Fruit fly (Drosophila melanogaster) whole organism, embryonic: Measurements from ENCODE around the gene Cp190.

Experiments used
- Aef1 ChIP-seq: fragments of 200-800 bp; sonication (Bioruptor generic); IDR thresholded peaks from 3 replicates; pipeline ENCODE4 v1.3.6; 2022; ENCODE audit warnings: missing biosample characterization, missing genetic modification characterization
- CG11456 ChIP-seq: fragments of 200-800 bp; sonication (Bioruptor generic); IDR thresholded peaks from 3 replicates; pipeline ENCODE4 v1.3.6; 2022; ENCODE audit warnings: missing biosample characterization, missing genetic modification characterization
- CG11723 ChIP-seq: fragments of 200-800 bp; sonication (Bioruptor generic); optimal IDR thresholded peaks from 2 replicates; lab custom pipeline; 2017; ENCODE audit warnings: missing biosample characterization, mild to moderate bottlenecking, missing genetic modification characterization
- CG12071 ChIP-seq: fragments of 200-800 bp; sonication (Bioruptor generic); optimal IDR thresholded peaks from 3 replicates; lab custom pipeline; 2018; ENCODE audit warnings: missing biosample characterization, mild to moderate bottlenecking, missing genetic modification characterization
- CG12104 ChIP-seq: fragments of 200-800 bp; sonication (Bioruptor generic); optimal IDR thresholded peaks from 3 replicates; lab custom pipeline; 2016; ENCODE audit warnings: missing biosample characterization, missing genetic modification characterization
- CG12219 ChIP-seq: fragments of 200-800 bp; sonication (Bioruptor generic); optimal IDR thresholded peaks from 3 replicates; lab custom pipeline; 2018; ENCODE audit warnings: missing biosample characterization, mild to moderate bottlenecking, missing genetic modification characterization
- CG12236 ChIP-seq: fragments of 200-800 bp; sonication (Bioruptor generic); optimal IDR thresholded peaks from 2 replicates; lab custom pipeline; 2016; ENCODE audit warnings: missing biosample characterization, missing genetic modification characterization
- CG12769 ChIP-seq: fragments of 200-800 bp; sonication (Bioruptor generic); optimal IDR thresholded peaks from 2 replicates; lab custom pipeline; 2019; ENCODE audit warnings: missing biosample characterization, mild to moderate bottlenecking, missing genetic modification characterization, moderate library complexity
- CG13123 ChIP-seq: fragments of 200-800 bp; sonication (Bioruptor generic); optimal IDR thresholded peaks from 2 replicates; lab custom pipeline; 2016; ENCODE audit warnings: missing biosample characterization, missing genetic modification characterization
- CG15479 ChIP-seq: fragments of 200-800 bp; sonication (Bioruptor generic); optimal IDR thresholded peaks from 3 replicates; lab custom pipeline; 2019; ENCODE audit warnings: missing biosample characterization, mild to moderate bottlenecking, missing genetic modification characterization, moderate library complexity
- CG15514 ChIP-seq: fragments of 200-800 bp; sonication (Bioruptor generic); optimal IDR thresholded peaks from 3 replicates; lab custom pipeline; 2017; ENCODE audit warnings: missing biosample characterization, missing genetic modification characterization, mild to moderate bottlenecking, moderate library complexity, missing genetic modification reagents
- CG1647 ChIP-seq: fragments of 200-800 bp; sonication (Bioruptor generic); optimal IDR thresholded peaks from 3 replicates; lab custom pipeline; 2016; ENCODE audit warnings: missing biosample characterization, missing genetic modification characterization
- CG16863 ChIP-seq: fragments of 200-800 bp; sonication (Bioruptor generic); optimal IDR thresholded peaks from 3 replicates; lab custom pipeline; 2016; ENCODE audit warnings: missing biosample characterization, missing genetic modification characterization
- CG17829 ChIP-seq: fragments of 200-800 bp; optimal IDR thresholded peaks from 2 replicates; lab custom pipeline; 2019; ENCODE audit warnings: missing biosample characterization, mild to moderate bottlenecking, missing genetic modification characterization, moderate library complexity
- CG1832 ChIP-seq: fragments of 200-800 bp; sonication (Bioruptor generic); optimal IDR thresholded peaks from 2 replicates; lab custom pipeline; 2017; ENCODE audit warnings: missing biosample characterization, mild to moderate bottlenecking, missing genetic modification characterization, inconsistent platforms
- CG30431 ChIP-seq: fragments of 200-800 bp; sonication (Bioruptor generic); optimal IDR thresholded peaks from 2 replicates; lab custom pipeline; 2017; ENCODE audit warnings: missing biosample characterization, missing genetic modification characterization
- CG43689 ChIP-seq: fragments of 200-800 bp; sonication (Bioruptor generic); IDR thresholded peaks from 2 replicates; pipeline ENCODE4 v1.3.6; 2022; ENCODE audit warnings: missing biosample characterization, missing genetic modification characterization
- CG6689 ChIP-seq: fragments of 200-800 bp; sonication (Bioruptor generic); IDR thresholded peaks from 2 replicates; pipeline ENCODE4 v1.3.6; 2022; ENCODE audit warnings: missing biosample characterization, missing genetic modification characterization
- CG8388 ChIP-seq: fragments of 200-800 bp; sonication (Bioruptor generic); optimal IDR thresholded peaks from 2 replicates; lab custom pipeline; 2019; ENCODE audit warnings: missing biosample characterization, mild to moderate bottlenecking, missing genetic modification characterization, moderate library complexity
- CG9437 ChIP-seq: fragments of 200-800 bp; sonication (Bioruptor generic); optimal IDR thresholded peaks from 2 replicates; lab custom pipeline; 2018; ENCODE audit warnings: missing biosample characterization, mild to moderate bottlenecking, missing genetic modification characterization
- Dip3 ChIP-seq: fragments of 200-800 bp; sonication (Bioruptor generic); optimal IDR thresholded peaks from 3 replicates; lab custom pipeline; 2016; ENCODE audit warnings: missing biosample characterization, missing genetic modification characterization
- Dp ChIP-seq: fragments of 200-800 bp; sonication (Bioruptor generic); optimal IDR thresholded peaks from 2 replicates; lab custom pipeline; 2018; ENCODE audit warnings: missing biosample characterization, mild to moderate bottlenecking, missing genetic modification characterization, moderate library complexity
- Dref ChIP-seq: fragments of 200-800 bp; sonication (Bioruptor generic); IDR thresholded peaks from 2 replicates; pipeline ENCODE4 v1.3.6; 2022; ENCODE audit warnings: missing biosample characterization, missing genetic modification characterization
- Fer2 ChIP-seq: fragments of 200-800 bp; sonication (Bioruptor generic); optimal IDR thresholded peaks from 2 replicates; lab custom pipeline; 2018; ENCODE audit warnings: missing biosample characterization, mild to moderate bottlenecking, missing genetic modification characterization, moderate library complexity
- MTF-1 ChIP-seq: fragments of 200-800 bp; sonication (Bioruptor generic); optimal IDR thresholded peaks from 2 replicates; lab custom pipeline; 2018; ENCODE audit warnings: missing biosample characterization, mild to moderate bottlenecking, missing genetic modification characterization, borderline replicate concordance
- Opbp ChIP-seq: fragments of 200-800 bp; sonication (Bioruptor generic); IDR thresholded peaks from 3 replicates; pipeline ENCODE4 v1.3.6; 2022; ENCODE audit warnings: missing biosample characterization, missing genetic modification characterization; ENCODE audit not compliant: partially characterized antibody
- Usf ChIP-seq: fragments of 200-800 bp; sonication (Bioruptor generic); optimal IDR thresholded peaks from 2 replicates; lab custom pipeline; 2017; ENCODE audit warnings: missing genotype, missing biosample characterization, missing genetic modification characterization
- Xrp1 ChIP-seq: fragments of 200-800 bp; sonication (Bioruptor generic); IDR thresholded peaks from 2 replicates; pipeline ENCODE4 v1.3.6; 2022; ENCODE audit warnings: missing biosample characterization, missing genetic modification characterization
- aop ChIP-seq: fragments of 200-800 bp; sonication (Bioruptor generic); IDR thresholded peaks from 2 replicates; pipeline ENCODE4 v1.3.6; 2022; ENCODE audit warnings: missing biosample characterization, missing genetic modification characterization
- bsh ChIP-seq, 2 experiments: fragments of 200-800 bp; sonication (Bioruptor generic); optimal IDR thresholded peaks; 2 replicates each; lab custom pipeline; 2017 to 2018; ENCODE audit warnings: mild to moderate bottlenecking in 2 of 2, missing biosample characterization in 2 of 2, missing genetic modification characterization in 2 of 2, moderate library complexity in 1 of 2
- cas ChIP-seq: fragments of 200-800 bp; sonication (Bioruptor generic); IDR thresholded peaks from 2 replicates; pipeline ENCODE4 v1.3.6; 2022; ENCODE audit warnings: missing biosample characterization, missing genetic modification characterization
- chn ChIP-seq: fragments of 200-800 bp; sonication (Bioruptor generic); optimal IDR thresholded peaks from 2 replicates; lab custom pipeline; 2016; ENCODE audit warnings: missing biosample characterization, missing genetic modification characterization
- ci ChIP-seq: fragments of 200-800 bp; sonication (Bioruptor generic); IDR thresholded peaks from 3 replicates; pipeline ENCODE4 v1.3.6; 2022; ENCODE audit warnings: missing biosample characterization, missing genetic modification characterization
- danr ChIP-seq: fragments of 200-800 bp; sonication (Bioruptor generic); IDR thresholded peaks from 2 replicates; pipeline ENCODE4 v1.3.6; 2022; ENCODE audit warnings: missing biosample characterization, missing genetic modification characterization
- grau ChIP-seq: fragments of 200-800 bp; optimal IDR thresholded peaks from 3 replicates; lab custom pipeline; 2019; ENCODE audit warnings: missing biosample characterization, mild to moderate bottlenecking, missing genetic modification characterization, moderate library complexity
- gt ChIP-seq: fragments of 200-800 bp; sonication (Bioruptor generic); IDR thresholded peaks from 2 replicates; pipeline ENCODE4 v1.3.6; 2022; ENCODE audit warnings: missing biosample characterization, missing genetic modification characterization
- hbn ChIP-seq: fragments of 200-800 bp; sonication (Bioruptor generic); IDR thresholded peaks from 2 replicates; pipeline ENCODE4 v1.3.6; 2022; ENCODE audit warnings: missing biosample characterization, missing genetic modification characterization; ENCODE audit not compliant: partially characterized antibody
- ken ChIP-seq: fragments of 200-800 bp; sonication (Bioruptor generic); IDR thresholded peaks from 3 replicates; pipeline ENCODE4 v1.3.6; 2022; ENCODE audit warnings: missing biosample characterization, missing genetic modification characterization
- kni ChIP-seq: fragments of 200-800 bp; sonication (Bioruptor generic); optimal IDR thresholded peaks from 3 replicates; lab custom pipeline; 2017; ENCODE audit warnings: mild to moderate bottlenecking, missing biosample characterization, missing genetic modification reagents, missing genetic modification characterization
- lmd ChIP-seq: fragments of 200-800 bp; sonication (Bioruptor generic); IDR thresholded peaks from 2 replicates; pipeline ENCODE4 v1.3.6; 2022; ENCODE audit warnings: missing biosample characterization, missing genetic modification characterization
- lola ChIP-seq, 3 experiments: fragments of >200 bp in 2 of 3; fragments of 200-800 bp in 1 of 3; sonication (Bioruptor generic) in 1 of 3; optimal IDR thresholded peaks; 2 replicates each; lab custom pipeline; 2017 to 2019; ENCODE audit warnings: missing biosample characterization in 3 of 3, missing genetic modification characterization in 3 of 3, mild to moderate bottlenecking in 1 of 3, moderate library complexity in 1 of 3
- nmo ChIP-seq: fragments of 200-800 bp; sonication (Bioruptor generic); optimal IDR thresholded peaks from 2 replicates; lab custom pipeline; 2018; ENCODE audit warnings: missing biosample characterization, mild to moderate bottlenecking, missing genetic modification characterization, moderate library complexity
- pros ChIP-seq: fragments of 200-800 bp; sonication (Bioruptor generic); optimal IDR thresholded peaks from 3 replicates; lab custom pipeline; 2019; ENCODE audit warnings: missing biosample characterization, mild to moderate bottlenecking, missing genetic modification characterization, moderate library complexity
- rib ChIP-seq: fragments of 200-800 bp; sonication (Bioruptor generic); IDR thresholded peaks from 2 replicates; pipeline ENCODE4 v1.3.6; 2022; ENCODE audit warnings: missing biosample characterization, missing genetic modification characterization
- sens-2 ChIP-seq: fragments of 200-800 bp; sonication (Bioruptor generic); IDR thresholded peaks from 2 replicates; pipeline ENCODE4 v1.3.6; 2022; ENCODE audit warnings: missing biosample characterization, missing genetic modification characterization
- sima ChIP-seq: fragments of 200-800 bp; sonication (Bioruptor generic); optimal IDR thresholded peaks from 2 replicates; lab custom pipeline; 2016; ENCODE audit warnings: missing biosample characterization, missing genetic modification characterization
- sug ChIP-seq: fragments of 200-800 bp; optimal IDR thresholded peaks from 2 replicates; lab custom pipeline; 2019; ENCODE audit warnings: missing biosample characterization, mild to moderate bottlenecking, missing genetic modification characterization, moderate library complexity
- tna ChIP-seq: fragments of 200-800 bp; sonication (Bioruptor generic); IDR thresholded peaks from 2 replicates; pipeline ENCODE4 v1.3.6; 2022; ENCODE audit warnings: missing biosample characterization, missing genetic modification characterization; ENCODE audit not compliant: partially characterized antibody
- unc-4 ChIP-seq: fragments of 200-800 bp; sonication (Bioruptor generic); IDR thresholded peaks from 2 replicates; pipeline ENCODE4 v1.3.6; 2022; ENCODE audit warnings: missing biosample characterization, missing genetic modification characterization; ENCODE audit not compliant: partially characterized antibody
- vfl ChIP-seq: fragments of 200-800 bp; sonication (Bioruptor generic); optimal IDR thresholded peaks from 2 replicates; lab custom pipeline; 2016; ENCODE audit warnings: missing biosample characterization, missing genetic modification characterization
- z ChIP-seq: fragments of 200-800 bp; sonication (Bioruptor generic); IDR thresholded peaks from 3 replicates; pipeline ENCODE4 v1.3.6; 2022; ENCODE audit warnings: missing biosample characterization, missing genetic modification characterization

Gene Cp190

DNA sequence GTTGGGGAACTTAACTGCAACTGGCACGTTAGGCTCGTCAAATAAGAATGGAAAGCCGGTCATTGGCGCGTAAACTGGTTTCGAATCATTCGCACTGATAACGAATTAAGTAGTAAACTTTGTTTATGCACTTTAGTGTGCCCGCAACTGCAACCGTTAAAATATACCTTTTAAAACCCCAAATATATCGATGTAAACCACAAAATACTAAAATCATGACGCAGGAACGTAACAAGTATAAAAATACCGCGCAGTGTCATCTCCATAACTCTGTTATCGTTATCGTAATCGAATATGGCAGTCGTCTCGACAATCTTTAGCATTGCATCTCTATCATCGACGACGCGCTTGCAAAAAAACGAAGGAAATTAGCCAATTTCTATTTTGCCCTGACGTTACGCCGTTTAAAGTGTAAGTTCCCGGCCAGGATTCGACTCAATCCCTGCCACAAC is 49.7 kb downstream of the Cp190 start, which contains the start of the genes CG31344 and Caf1-55 (continued):
- TF ChIP-seq CG12104 (no peak), CG15514 (GFP tag; lab: Kevin White, UChicago) (peak; percentile 68), rib (GFP tag; lab: Robert Waterston, UW) (no peak), sens-2 (GFP tag; lab: Robert Waterston, UW) (no peak), Usf (GFP tag; lab: Kevin White, UChicago) (no peak), CG13123 (no peak), lmd (GFP tag; lab: Robert Waterston, UW) (no peak), CG12769 (no peak), CG6689 (no peak), CG16863 (GFP tag; lab: Kevin White, UChicago) (no peak), Opbp (GFP tag; lab: Robert Waterston, UW) (peak; percentile 49; the same call in 1 of the 3 replicates), CG12219 (GFP tag; lab: Kevin White, UChicago) (no peak), CG30431 (GFP tag; lab: Kevin White, UChicago) (no peak), bsh (GFP tag; optimal IDR thresholded peaks at IDR 0.05; lab: Kevin White, UChicago) (no peak), CG1832 (no peak), CG15479 (GFP tag; lab: Kevin White, UChicago) (no peak), Aef1 (GFP tag; lab: Robert Waterston, UW) (no peak), Xrp1 (GFP tag; lab: Robert Waterston, UW) (no peak), pros (GFP tag; lab: Kevin White, UChicago) (no peak), sug (peak; percentile 56), tna (peak; percentile 44; the same call in 1 of the 2 replicates), Dip3 (GFP tag; lab: Kevin White, UChicago) (no peak), CG43689 (GFP tag; lab: Robert Waterston, UW) (no peak), grau (no peak), danr (GFP tag; lab: Robert Waterston, UW) (no peak), Fer2 (tag; lab: Kevin White, UChicago) (no peak), CG11456 (no peak), Dp (GFP tag; lab: Kevin White, UChicago) (peak; percentile 77), CG1647 (GFP tag; lab: Kevin White, UChicago) (no peak), aop (no peak), kni (no peak), cas (GFP tag; lab: Robert Waterston, UW) (no peak), gt (GFP tag; lab: Robert Waterston, UW) (no peak), ken (peak; percentile 16; the same call in 1 of the 3 replicates), CG12071 (GFP tag; lab: Kevin White, UChicago) (no peak), z (no peak), lola (GFP tag; optimal IDR thresholded peaks at IDR 0.05; lab: Kevin White, UChicago) (no peak), nmo (GFP tag; lab: Kevin White, UChicago) (peak; percentile 47), unc-4 (GFP tag; lab: Robert Waterston, UW) (peak; percentile 84), chn (GFP tag; lab: Kevin White, UChicago) (no peak), CG17829 (peak; percentile 34), hbn (GFP tag; lab: Robert Waterston, UW) (peak; percentile 79), sima (GFP tag; lab: Kevin White, UChicago) (no peak), CG8388 (GFP tag; lab: Kevin White, UChicago) (no peak), CG12236 (no peak), ci (peak; percentile 17; the same call in 1 of the 3 replicates), Dref (GFP tag; lab: Robert Waterston, UW) (peak; percentile 92), CG11723 (GFP tag; lab: Kevin White, UChicago) (no peak), MTF-1 (GFP tag; lab: Kevin White, UChicago) (no peak), CG9437 (GFP tag; lab: Kevin White, UChicago) (peak; percentile 79), vfl (no peak)
